Fruit fly (Drosophila melanogaster) whole organism, embryonic: ENCODE results near the gene Gyc89Da.
A peak's percentile ranks its signal among the peaks of the same experiment; 100 is the strongest.

ENCODE experiments used
- Atf-2 ChIP-seq: fragments of 200-800 bp; sonication (Bioruptor generic); optimal IDR thresholded peaks from 2 replicates; lab custom pipeline; 2016; ENCODE audit warnings: missing biosample characterization, missing genetic modification characterization
- C15 ChIP-seq: fragments of 200-800 bp; sonication (Bioruptor generic); IDR thresholded peaks from 3 replicates; pipeline ENCODE4 v1.3.6; 2022; ENCODE audit warnings: missing biosample characterization, missing genetic modification characterization
- CG10274 ChIP-seq: fragments of 200-800 bp; sonication (Bioruptor generic); optimal IDR thresholded peaks from 3 replicates; lab custom pipeline; 2017; ENCODE audit warnings: missing biosample characterization, mild to moderate bottlenecking, missing genetic modification characterization
- CG11093 ChIP-seq: fragments of 200-800 bp; sonication (Bioruptor generic); IDR thresholded peaks from 3 replicates; pipeline ENCODE4 v1.3.6; 2022; ENCODE audit warnings: missing biosample characterization, missing genetic modification characterization
- CG11398 ChIP-seq: fragments of 200-800 bp; sonication (Bioruptor generic); optimal IDR thresholded peaks from 2 replicates; lab custom pipeline; 2016; ENCODE audit warnings: missing biosample characterization, missing genetic modification characterization
- CG11723 ChIP-seq: fragments of 200-800 bp; sonication (Bioruptor generic); optimal IDR thresholded peaks from 2 replicates; lab custom pipeline; 2017; ENCODE audit warnings: missing biosample characterization, mild to moderate bottlenecking, missing genetic modification characterization
- CG13123 ChIP-seq: fragments of 200-800 bp; sonication (Bioruptor generic); optimal IDR thresholded peaks from 2 replicates; lab custom pipeline; 2016; ENCODE audit warnings: missing biosample characterization, missing genetic modification characterization
- CG13287 ChIP-seq: fragments of 200-800 bp; sonication (Bioruptor generic); IDR thresholded peaks from 2 replicates; pipeline ENCODE4 v1.3.6; 2022; ENCODE audit warnings: missing biosample characterization, missing genetic modification characterization; ENCODE audit not compliant: partially characterized antibody
- CG18262 ChIP-seq: fragments of 200-800 bp; optimal IDR thresholded peaks from 3 replicates; lab custom pipeline; 2019; ENCODE audit warnings: missing biosample characterization, mild to moderate bottlenecking, missing genetic modification characterization, moderate library complexity
- CG2120 ChIP-seq: fragments of 200-800 bp; sonication (Bioruptor generic); optimal IDR thresholded peaks from 3 replicates; lab custom pipeline; 2016; ENCODE audit warnings: missing biosample characterization, missing genetic modification characterization
- CG3065 ChIP-seq: fragments of 200-800 bp; sonication (Bioruptor generic); optimal IDR thresholded peaks from 2 replicates; lab custom pipeline; 2016; ENCODE audit warnings: missing biosample characterization, missing genetic modification characterization
- CG34376 ChIP-seq: fragments of 200-800 bp; sonication (Bioruptor generic); optimal IDR thresholded peaks from 2 replicates; lab custom pipeline; 2018; ENCODE audit warnings: missing biosample characterization, mild to moderate bottlenecking, missing genetic modification characterization
- CG4707 ChIP-seq: fragments of 200-800 bp; sonication (Bioruptor generic); optimal IDR thresholded peaks from 2 replicates; lab custom pipeline; 2018; ENCODE audit warnings: missing biosample characterization, mild to moderate bottlenecking, missing genetic modification characterization, moderate library complexity
- CG4730 ChIP-seq: fragments of 200-800 bp; sonication (Bioruptor generic); IDR thresholded peaks from 2 replicates; pipeline ENCODE4 v1.3.6; 2022; ENCODE audit warnings: missing biosample characterization, missing genetic modification characterization
- CG7372 ChIP-seq: fragments of 200-800 bp; sonication (Bioruptor generic); IDR thresholded peaks from 2 replicates; pipeline ENCODE4 v1.3.6; 2022; ENCODE audit warnings: missing biosample characterization, missing genetic modification characterization
- CG7745 ChIP-seq: fragments of 200-800 bp; sonication (Bioruptor generic); optimal IDR thresholded peaks from 2 replicates; lab custom pipeline; 2018; ENCODE audit warnings: missing biosample characterization, mild to moderate bottlenecking, missing genetic modification characterization, moderate library complexity
- CG8089 ChIP-seq: fragments of 200-800 bp; sonication (Bioruptor generic); optimal IDR thresholded peaks from 3 replicates; lab custom pipeline; 2016; ENCODE audit warnings: missing biosample characterization, missing genetic modification characterization
- CG8388 ChIP-seq: fragments of 200-800 bp; sonication (Bioruptor generic); optimal IDR thresholded peaks from 2 replicates; lab custom pipeline; 2019; ENCODE audit warnings: missing biosample characterization, mild to moderate bottlenecking, missing genetic modification characterization, moderate library complexity
- CG9876 ChIP-seq: fragments of 200-800 bp; sonication (Bioruptor generic); optimal IDR thresholded peaks from 2 replicates; lab custom pipeline; 2016; ENCODE audit warnings: missing biosample characterization, missing genetic modification characterization
- D19B ChIP-seq: fragments of 200-800 bp; sonication (Bioruptor generic); optimal IDR thresholded peaks from 2 replicates; lab custom pipeline; 2017; ENCODE audit warnings: missing biosample characterization, mild to moderate bottlenecking, missing genetic modification characterization
- Dek ChIP-seq: fragments of 200-800 bp; sonication (Bioruptor generic); optimal IDR thresholded peaks from 3 replicates; lab custom pipeline; 2019; ENCODE audit warnings: missing biosample characterization, mild to moderate bottlenecking, missing genetic modification characterization, moderate library complexity
- HmgZ ChIP-seq: fragments of 200-800 bp; sonication (Bioruptor generic); optimal IDR thresholded peaks from 2 replicates; lab custom pipeline; 2018; ENCODE audit warnings: missing biosample characterization, mild to moderate bottlenecking, missing genetic modification characterization
- Hr78 ChIP-seq, 2 experiments: fragments of 200-800 bp in 1 of 2; fragments of >200 bp in 1 of 2; sonication (Bioruptor generic) in 1 of 2; optimal IDR thresholded peaks; 2 replicates each; lab custom pipeline; 2017 to 2019; ENCODE audit warnings: missing biosample characterization in 2 of 2, missing genetic modification characterization in 2 of 2, mild to moderate bottlenecking in 1 of 2, moderate library complexity in 1 of 2
- Nf-YB ChIP-seq: fragments of 200-800 bp; sonication (Bioruptor generic); optimal IDR thresholded peaks from 3 replicates; lab custom pipeline; 2019; ENCODE audit warnings: missing biosample characterization, mild to moderate bottlenecking, missing genetic modification characterization, moderate library complexity
- Tbp ChIP-seq: fragments of >200 bp; optimal IDR thresholded peaks from 2 replicates; lab custom pipeline; 2018; ENCODE audit warnings: missing biosample characterization, missing genetic modification characterization
- ara ChIP-seq: fragments of 200-800 bp; sonication (Bioruptor generic); IDR thresholded peaks from 2 replicates; pipeline ENCODE4 v1.3.6; 2022; ENCODE audit warnings: missing biosample characterization, missing genetic modification characterization
- ash1 ChIP-seq: fragments of 200-800 bp; sonication (Bioruptor generic); optimal IDR thresholded peaks from 2 replicates; lab custom pipeline; 2018; ENCODE audit warnings: missing biosample characterization, mild to moderate bottlenecking, missing genetic modification characterization
- ato ChIP-seq: fragments of 200-800 bp; sonication (Bioruptor generic); IDR thresholded peaks from 2 replicates; pipeline ENCODE4 v1.3.6; 2022; ENCODE audit warnings: missing biosample characterization, missing genetic modification characterization; ENCODE audit not compliant: partially characterized antibody
- bbx ChIP-seq: fragments of 200-800 bp; sonication (Bioruptor generic); IDR thresholded peaks from 2 replicates; pipeline ENCODE4 v1.3.6; 2022; ENCODE audit warnings: missing biosample characterization, missing genetic modification characterization; ENCODE audit not compliant: partially characterized antibody
- corto ChIP-seq: fragments of 200-800 bp; sonication (Bioruptor generic); optimal IDR thresholded peaks from 2 replicates; lab custom pipeline; 2016; ENCODE audit warnings: missing biosample characterization, mild to moderate bottlenecking, missing genetic modification characterization, moderate library complexity
- croc ChIP-seq: fragments of 200-800 bp; sonication (Bioruptor generic); conservative IDR thresholded peaks from 3 replicates; pipeline ENCODE4 v1.3.6; 2022; ENCODE audit warnings: missing biosample characterization, missing genetic modification characterization
- da ChIP-seq: fragments of 200-800 bp; sonication (Bioruptor generic); optimal IDR thresholded peaks from 2 replicates; lab custom pipeline; 2016; ENCODE audit warnings: missing biosample characterization, missing genetic modification characterization
- esg ChIP-seq: fragments of 200-800 bp; sonication (Bioruptor generic); conservative IDR thresholded peaks from 2 replicates; pipeline ENCODE4 v1.3.6; 2022; ENCODE audit warnings: missing biosample characterization, missing genetic modification characterization
- gfzf ChIP-seq: fragments of 200-800 bp; sonication (Bioruptor generic); optimal IDR thresholded peaks from 2 replicates; lab custom pipeline; 2016; ENCODE audit warnings: missing biosample characterization, mild to moderate bottlenecking, missing genetic modification characterization, moderate library complexity
- inv ChIP-seq: fragments of 200-800 bp; sonication (Bioruptor generic); IDR thresholded peaks from 2 replicates; pipeline ENCODE4 v1.3.6; 2022; ENCODE audit warnings: missing biosample characterization, missing genetic modification characterization; ENCODE audit not compliant: partially characterized antibody
- jumu ChIP-seq: fragments of 200-800 bp; sonication (Bioruptor generic); optimal IDR thresholded peaks from 3 replicates; lab custom pipeline; 2016; ENCODE audit warnings: missing biosample characterization, missing genetic modification characterization
- ken ChIP-seq: fragments of 200-800 bp; sonication (Bioruptor generic); IDR thresholded peaks from 3 replicates; pipeline ENCODE4 v1.3.6; 2022; ENCODE audit warnings: missing biosample characterization, missing genetic modification characterization
- knrl ChIP-seq: fragments of 200-800 bp; sonication (Bioruptor generic); IDR thresholded peaks from 3 replicates; pipeline ENCODE4 v1.3.6; 2022; ENCODE audit warnings: missing biosample characterization, missing genetic modification characterization; ENCODE audit not compliant: partially characterized antibody
- lilli ChIP-seq: fragments of 200-800 bp; sonication (Bioruptor generic); optimal IDR thresholded peaks from 3 replicates; lab custom pipeline; 2016; ENCODE audit warnings: missing biosample characterization, missing genetic modification characterization
- lov ChIP-seq, 2 experiments: fragments of 200-800 bp in 1 of 2; fragments of >200 bp in 1 of 2; sonication (Bioruptor generic) in 1 of 2; IDR thresholded peaks in 1 of 2; optimal IDR thresholded peaks in 1 of 2; 2 replicates in 1 of 2; 3 replicates in 1 of 2; pipeline versions ENCODE4 v1.3.6 to Lab custom; 2017 to 2022; ENCODE audit warnings: missing biosample characterization in 1 of 2, missing genetic modification characterization in 1 of 2
- nom ChIP-seq: fragments of 200-800 bp; sonication (Bioruptor generic); optimal IDR thresholded peaks from 2 replicates; lab custom pipeline; 2017; ENCODE audit warnings: missing biosample characterization, missing genetic modification characterization, mild to moderate bottlenecking, moderate library complexity, missing genetic modification reagents
- org-1 ChIP-seq: fragments of 200-800 bp; sonication (Bioruptor generic); optimal IDR thresholded peaks from 2 replicates; lab custom pipeline; 2017; ENCODE audit warnings: missing biosample characterization, missing genetic modification characterization
- schlank ChIP-seq: fragments of 200-800 bp; sonication (Bioruptor generic); optimal IDR thresholded peaks from 2 replicates; lab custom pipeline; 2018; ENCODE audit warnings: missing biosample characterization, mild to moderate bottlenecking, missing genetic modification characterization
- shn ChIP-seq: fragments of 200-800 bp; sonication (Bioruptor generic); optimal IDR thresholded peaks from 3 replicates; lab custom pipeline; 2016; ENCODE audit warnings: missing biosample characterization, missing genetic modification characterization
- sob ChIP-seq: fragments of 200-800 bp; sonication (Bioruptor generic); IDR thresholded peaks from 2 replicates; pipeline ENCODE4 v1.3.6; 2022; ENCODE audit warnings: missing biosample characterization, missing genetic modification characterization
- tap ChIP-seq: fragments of 200-800 bp; optimal IDR thresholded peaks from 3 replicates; lab custom pipeline; 2019; ENCODE audit warnings: missing biosample characterization, mild to moderate bottlenecking, missing genetic modification characterization, moderate library complexity
- twi ChIP-seq: fragments of 200-800 bp; optimal IDR thresholded peaks from 2 replicates; lab custom pipeline; 2019; ENCODE audit warnings: missing biosample characterization, mild to moderate bottlenecking, missing genetic modification characterization, moderate library complexity
- vnd ChIP-seq: fragments of 200-800 bp; sonication (Bioruptor generic); IDR thresholded peaks from 3 replicates; pipeline ENCODE4 v1.3.6; 2022; ENCODE audit warnings: missing biosample characterization, missing genetic modification characterization; ENCODE audit not compliant: partially characterized antibody
- zf30C ChIP-seq: fragments of 200-800 bp; sonication (Bioruptor generic); optimal IDR thresholded peaks from 3 replicates; lab custom pipeline; 2018; ENCODE audit warnings: missing biosample characterization, mild to moderate bottlenecking, missing genetic modification characterization

Gene Gyc89Da

DNA sequence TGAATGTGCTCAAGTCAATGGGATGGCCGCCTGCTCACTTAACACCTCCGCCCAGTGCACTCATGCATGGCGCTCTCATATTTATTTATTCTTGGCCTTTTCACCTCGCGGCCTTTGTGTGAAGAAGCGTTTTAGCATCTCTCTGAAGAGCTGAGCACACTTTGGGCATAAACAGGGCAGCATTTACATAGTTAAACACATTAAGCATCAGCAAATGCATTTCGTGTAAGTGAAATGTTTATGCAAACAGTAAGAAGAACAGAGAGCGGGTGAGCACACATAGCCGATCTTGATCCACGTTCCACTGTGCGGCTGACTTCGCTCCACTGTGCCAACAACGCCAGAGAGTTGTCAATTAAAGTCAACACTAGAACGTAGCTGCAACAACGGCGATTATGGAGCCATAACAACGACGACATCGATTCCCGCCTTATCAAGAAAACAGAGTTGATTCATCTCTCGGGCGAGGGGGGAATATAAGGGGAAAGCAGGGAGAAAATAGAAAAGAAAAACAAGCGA is 52.3 kb downstream of the Gyc89Da start (continued):
- no peak for TF ChIP-seq inv (GFP tag; lab: Robert Waterston, UW)
- TF ChIP-seq da (GFP tag; lab: Kevin White, UChicago): no peak
- TF ChIP-seq bbx (GFP tag; lab: Robert Waterston, UW): no peak
- TF ChIP-seq zf30C (GFP tag; lab: Kevin White, UChicago): no peak
- TF ChIP-seq nom (GFP tag; lab: Kevin White, UChicago): peak; percentile 5
- TF ChIP-seq CG4730 (GFP tag; lab: Robert Waterston, UW): peak; percentile 32; the same call in 1 of the 2 replicates
- no peak for TF ChIP-seq esg
- TF ChIP-seq CG34376 (GFP tag; lab: Kevin White, UChicago): no peak
- peak; percentile 50 for TF ChIP-seq Atf-2 (GFP tag; lab: Kevin White, UChicago)
- no peak for TF ChIP-seq HmgZ (tag; lab: Kevin White, UChicago)
- peak; percentile 58 for TF ChIP-seq CG11723 (GFP tag; lab: Kevin White, UChicago)
- no peak for TF ChIP-seq D19B (GFP tag; lab: Kevin White, UChicago)
- TF ChIP-seq Nf-YB: peak; percentile 16
- no peak for TF ChIP-seq gfzf (GFP tag; lab: Kevin White, UChicago)
- TF ChIP-seq croc: peak; percentile 39
- peak; percentile 93 for TF ChIP-seq CG4707 (GFP tag; lab: Kevin White, UChicago)
- peak; percentile 63 for TF ChIP-seq CG18262
- TF ChIP-seq ato (GFP tag; lab: Robert Waterston, UW): no peak
- TF ChIP-seq Hr78 (GFP tag; optimal IDR thresholded peaks at IDR 0.05; lab: Kevin White, UChicago): peak in 1 of 2 experiments; percentile 84
- no peak for TF ChIP-seq ash1 (GFP tag; lab: Kevin White, UChicago)
- TF ChIP-seq CG3065 (GFP tag; lab: Kevin White, UChicago): peak; percentile 16
- peak; percentile 36 for TF ChIP-seq shn (GFP tag; lab: Kevin White, UChicago)
- 0 out of 3 replicates have a peak, but pooled peaks have one; percentile 31 for TF ChIP-seq CG11093 (GFP tag; lab: Robert Waterston, UW)
- TF ChIP-seq CG11398 (GFP tag; lab: Kevin White, UChicago): peak; percentile 56
- peak; percentile 44; the same call in 1 of the 3 replicates for TF ChIP-seq ken (GFP tag; lab: Robert Waterston, UW)
- no peak for TF ChIP-seq Dek (tag; lab: Kevin White, UChicago)
- peak; percentile 57 for TF ChIP-seq CG10274 (GFP tag; lab: Kevin White, UChicago)
- peak; percentile 48 for TF ChIP-seq CG13123
- TF ChIP-seq twi: peak; percentile 6
- TF ChIP-seq vnd (GFP tag; lab: Robert Waterston, UW): 0 out of 3 replicates have a peak, but pooled peaks have one; percentile 33
- TF ChIP-seq knrl (GFP tag; lab: Robert Waterston, UW): no peak
- TF ChIP-seq CG8089: peak; percentile 22
- TF ChIP-seq CG13287 (GFP tag; lab: Robert Waterston, UW): no peak
- peak; percentile 50 for TF ChIP-seq jumu (GFP tag; lab: Kevin White, UChicago)
- peak; percentile 50 for TF ChIP-seq org-1 (GFP tag; lab: Kevin White, UChicago)
- no peak for TF ChIP-seq lilli (GFP tag; lab: Kevin White, UChicago)
- TF ChIP-seq CG9876: no peak
- TF ChIP-seq Tbp (GFP tag; lab: Kevin White, UChicago): no peak
- TF ChIP-seq CG7372: no peak
- peak; percentile 37; the same call in 1 of the 2 replicates for TF ChIP-seq ara
- TF ChIP-seq tap (tag; lab: Kevin White, UChicago): peak; percentile 56
- TF ChIP-seq CG2120: no peak
- no peak for TF ChIP-seq sob (GFP tag; lab: Robert Waterston, UW)
- peak; percentile 41 for TF ChIP-seq CG8388 (GFP tag; lab: Kevin White, UChicago)
- TF ChIP-seq lov (optimal IDR thresholded peaks at IDR 0.05; lab: Kevin White, UChicago): no peak
- TF ChIP-seq lov (GFP tag; IDR thresholded peaks at IDR 0.05; lab: Robert Waterston, UW): no peak; the same call in 2 of the 3 replicates
- peak; percentile 61 for TF ChIP-seq CG7745 (tag; lab: Kevin White, UChicago)
- no peak for TF ChIP-seq corto (GFP tag; lab: Kevin White, UChicago)
- TF ChIP-seq schlank (tag; lab: Kevin White, UChicago): no peak
- TF ChIP-seq C15 (GFP tag; lab: Robert Waterston, UW): no peak
